Worm (Caenorhabditis elegans) whole organism, L4 larva: ENCODE data around the gene paml-1.
A peak's percentile ranks its signal among the peaks of the same experiment; 100 is the strongest.

ENCODE experiments used
- D1046.2 ChIP-seq: fragments of 200-800 bp; sonication (Bioruptor generic); IDR thresholded peaks from 2 replicates; pipeline ENCODE4 v1.3.6; 2022; ENCODE audit warnings: missing genetic modification characterization, missing compliant biosample characterization
- F49E8.2 ChIP-seq: sonication (generic microtip); optimal IDR thresholded peaks from 2 replicates; lab custom pipeline; 2016; ENCODE audit warnings: missing compliant biosample characterization, mild to moderate bottlenecking, missing genetic modification characterization, borderline replicate concordance
- T26A8.4 ChIP-seq: fragments of 200-800 bp; sonication (Bioruptor generic); IDR thresholded peaks from 2 replicates; pipeline ENCODE4 v1.3.6; 2022; ENCODE audit warnings: missing genetic modification characterization, missing compliant biosample characterization
- ZK337.2 ChIP-seq: fragments of 200-800 bp; sonication (Bioruptor generic); IDR thresholded peaks from 2 replicates; pipeline ENCODE4 v1.3.6; 2022; ENCODE audit warnings: missing genetic modification reagents, missing genetic modification characterization, missing compliant biosample characterization
- aha-1 ChIP-seq: fragments of 150-350 bp; peaks from one replicate; lab custom pipeline; 2014; ENCODE audit warnings: missing biosample characterization, missing genetic modification characterization
- ceh-62 ChIP-seq: sonication (generic microtip); optimal IDR thresholded peaks from 2 replicates; lab custom pipeline; 2017; ENCODE audit warnings: missing biosample characterization, missing genetic modification characterization
- ceh-82 ChIP-seq: sonication (generic microtip); optimal IDR thresholded peaks from 2 replicates; lab custom pipeline; 2017; ENCODE audit warnings: missing biosample characterization, missing genetic modification characterization
- ces-1 ChIP-seq: fragments of 150-350 bp; sonication (generic microtip); optimal IDR thresholded peaks from 4 replicates; lab custom pipeline; 2014; ENCODE audit warnings: missing biosample characterization, missing genetic modification reagents, missing genetic modification characterization
- daf-12 ChIP-seq: fragments of 150-350 bp; optimal IDR thresholded peaks from 2 replicates; lab custom pipeline; 2014; ENCODE audit warnings: missing biosample characterization, missing genetic modification reagents, missing genetic modification characterization
- daf-19 ChIP-seq: fragments of 200-800 bp; sonication (Bioruptor generic); conservative IDR thresholded peaks from 2 replicates; pipeline ENCODE4 v1.3.6; 2022; ENCODE audit warnings: missing genetic modification characterization, missing compliant biosample characterization
- dmd-8 ChIP-seq: fragments of 200-800 bp; sonication (Bioruptor generic); IDR thresholded peaks from 2 replicates; pipeline ENCODE4 v1.3.6; 2022; ENCODE audit warnings: missing genetic modification characterization, missing compliant biosample characterization
- dpl-1 ChIP-seq: fragments of 150-350 bp; optimal IDR thresholded peaks from 2 replicates; lab custom pipeline; 2014; ENCODE audit warnings: missing biosample characterization, missing genetic modification reagents, missing genetic modification characterization
- duxl-1 ChIP-seq: sonication (generic microtip); optimal IDR thresholded peaks from 2 replicates; lab custom pipeline; 2016; ENCODE audit warnings: mild to moderate bottlenecking, missing genetic modification characterization, moderate library complexity, missing compliant biosample characterization; ENCODE audit not compliant: poor library complexity
- egl-27 ChIP-seq: sonication (generic microtip); optimal IDR thresholded peaks from 3 replicates; lab custom pipeline; 2017; ENCODE audit warnings: missing biosample characterization, missing genetic modification reagents, missing genetic modification characterization
- fos-1 ChIP-seq: fragments of 150-350 bp; optimal IDR thresholded peaks from 2 replicates; lab custom pipeline; 2014; ENCODE audit warnings: missing biosample characterization, missing genetic modification characterization
- hif-1 ChIP-seq, 2 experiments: sonication (generic microtip); optimal IDR thresholded peaks; 2 replicates each; lab custom pipeline; 2016 to 2017; ENCODE audit warnings: missing compliant biosample characterization in 2 of 2, missing genetic modification characterization in 2 of 2, missing genetic modification reagents in 2 of 2, missing genotype in 2 of 2, mild to moderate bottlenecking in 1 of 2
- hlh-11 ChIP-seq: fragments of 200-800 bp; sonication (Bioruptor generic); optimal IDR thresholded peaks from 2 replicates; lab custom pipeline; 2018; ENCODE audit warnings: mild to moderate bottlenecking, missing genetic modification characterization, missing compliant biosample characterization
- hlh-30 ChIP-seq: sonication (generic microtip); optimal IDR thresholded peaks from 2 replicates; lab custom pipeline; 2017; ENCODE audit warnings: antibody characterized with exemption, mild to moderate bottlenecking, missing genetic modification characterization, missing compliant biosample characterization; ENCODE audit not compliant: insufficient read depth
- lim-7 ChIP-seq: fragments of 200-800 bp; sonication (Bioruptor generic); IDR thresholded peaks from 2 replicates; pipeline ENCODE4 v1.3.6; 2022; ENCODE audit warnings: missing genetic modification characterization, missing compliant biosample characterization
- lsy-2 ChIP-seq, 2 experiments: fragments of 150-350 bp in 1 of 2; sonication (generic microtip) in 1 of 2; optimal IDR thresholded peaks; 2 replicates each; lab custom pipeline; 2014 to 2017; ENCODE audit warnings: missing biosample characterization in 2 of 2, missing genetic modification characterization in 2 of 2
- madf-9 ChIP-seq: fragments of 200-800 bp; sonication (Bioruptor generic); conservative IDR thresholded peaks from 2 replicates; pipeline ENCODE4 v1.3.6; 2022; ENCODE audit warnings: missing genetic modification reagents, missing genetic modification characterization, missing compliant biosample characterization
- mdl-1 ChIP-seq, 2 experiments: fragments of 150-350 bp in 1 of 2; sonication (generic microtip) in 1 of 2; optimal IDR thresholded peaks; 2 replicates each; lab custom pipeline; 2014 to 2017; ENCODE audit warnings: missing biosample characterization in 2 of 2, missing genetic modification characterization in 2 of 2
- mep-1 ChIP-seq: fragments of 150-350 bp; sonication (generic microtip); optimal IDR thresholded peaks from 3 replicates; lab custom pipeline; 2014; ENCODE audit warnings: missing biosample characterization, missing genetic modification characterization
- mxl-3 ChIP-seq: fragments of 200-800 bp; sonication (Bioruptor generic); optimal IDR thresholded peaks from 2 replicates; lab custom pipeline; 2018; ENCODE audit warnings: mild to moderate bottlenecking, missing genetic modification characterization, missing compliant biosample characterization
- nhr-102 ChIP-seq: sonication (generic microtip); optimal IDR thresholded peaks from 2 replicates; lab custom pipeline; 2016; ENCODE audit warnings: mild to moderate bottlenecking, missing genetic modification characterization, moderate library complexity, missing compliant biosample characterization
- nhr-11 ChIP-seq: fragments of 150-350 bp; optimal IDR thresholded peaks from 2 replicates; lab custom pipeline; 2014; ENCODE audit warnings: missing biosample characterization, missing genetic modification characterization
- nhr-25 ChIP-seq: sonication (generic microtip); optimal IDR thresholded peaks from 2 replicates; lab custom pipeline; 2017; ENCODE audit warnings: missing genetic modification characterization, mild to moderate bottlenecking, missing compliant biosample characterization, antibody characterized with exemption, moderate library complexity, borderline replicate concordance; ENCODE audit not compliant: insufficient read depth
- nhr-28 ChIP-seq: fragments of 150-350 bp; optimal IDR thresholded peaks from 2 replicates; lab custom pipeline; 2014; ENCODE audit warnings: missing biosample characterization, missing genetic modification characterization
- nhr-42 ChIP-seq: fragments of 200-800 bp; sonication (Bioruptor generic); IDR thresholded peaks from 2 replicates; pipeline ENCODE4 v1.3.6; 2022; ENCODE audit warnings: missing genetic modification characterization, missing compliant biosample characterization
- nhr-6 ChIP-seq: fragments of 150-350 bp; optimal IDR thresholded peaks from 2 replicates; lab custom pipeline; 2014; ENCODE audit warnings: missing biosample characterization, missing genetic modification characterization
- saeg-2 ChIP-seq: fragments of 200-800 bp; sonication (Bioruptor generic); IDR thresholded peaks from 2 replicates; pipeline ENCODE4 v1.3.6; 2022; ENCODE audit warnings: missing genetic modification reagents, missing genetic modification characterization, missing compliant biosample characterization
- spr-1 ChIP-seq: sonication (generic microtip); optimal IDR thresholded peaks from 2 replicates; lab custom pipeline; 2016; ENCODE audit warnings: mild to moderate bottlenecking, missing genetic modification characterization, missing compliant biosample characterization
- unc-62 ChIP-seq, 3 experiments: fragments of 150-350 bp in 1 of 3; sonication (generic microtip); optimal IDR thresholded peaks in 2 of 3; peaks in 1 of 3; 1 replicate in 1 of 3; 2 replicates in 2 of 3; lab custom pipeline; 2014 to 2017; ENCODE audit warnings: missing biosample characterization in 3 of 3, missing genetic modification characterization in 3 of 3, missing genetic modification reagents in 3 of 3, missing genotype in 1 of 3
- vab-7 ChIP-seq: fragments of 200-800 bp; sonication (Bioruptor generic); IDR thresholded peaks from 2 replicates; pipeline ENCODE4 v1.3.6; 2022; ENCODE audit warnings: missing genetic modification reagents, missing genetic modification characterization, missing compliant biosample characterization
- zfp-2 ChIP-seq: sonication (generic microtip); optimal IDR thresholded peaks from 2 replicates; lab custom pipeline; 2016; ENCODE audit warnings: mild to moderate bottlenecking, missing genetic modification characterization, missing compliant biosample characterization
- zfp-3 ChIP-seq: fragments of 200-800 bp; sonication (Bioruptor generic); conservative IDR thresholded peaks from 2 replicates; pipeline ENCODE4 v1.3.6; 2022; ENCODE audit warnings: missing genetic modification reagents, missing genetic modification characterization, missing compliant biosample characterization
- zip-2 ChIP-seq: fragments of 150-350 bp; optimal IDR thresholded peaks from 2 replicates; lab custom pipeline; 2014; ENCODE audit warnings: missing biosample characterization, missing genetic modification characterization

paml-1 gene

DNA sequence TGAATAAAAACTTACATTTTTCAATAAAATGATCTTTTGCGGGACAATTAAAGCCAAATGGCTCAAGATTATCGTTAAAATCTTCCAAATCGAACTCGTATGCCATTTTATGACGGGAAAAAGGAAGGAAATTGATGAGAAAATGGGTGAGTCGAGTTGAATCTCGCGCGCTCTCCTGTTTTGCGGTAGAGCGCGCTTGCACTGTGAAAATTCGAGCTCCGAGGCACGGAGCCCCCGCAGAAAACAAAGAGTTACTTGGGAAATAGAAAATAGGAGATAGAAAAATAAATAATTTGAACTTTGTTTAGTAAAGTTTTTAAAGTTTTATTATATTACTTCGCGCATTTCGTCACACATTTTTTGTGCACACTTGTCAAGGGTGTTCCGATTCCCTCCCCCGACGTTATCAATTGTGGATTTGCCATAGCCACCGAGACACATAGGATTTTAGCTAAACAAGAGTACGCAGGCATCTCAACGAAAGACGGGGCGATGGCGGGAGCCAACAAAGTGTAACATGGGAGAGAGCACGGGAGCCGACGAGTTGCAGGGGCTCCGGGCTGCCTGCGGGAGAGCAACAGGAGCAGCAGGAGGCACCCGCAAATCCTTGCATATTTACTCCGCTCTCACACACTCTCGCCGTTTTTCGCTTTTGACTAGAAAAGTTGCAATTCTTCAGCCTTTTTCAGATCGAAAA is 14.7 kb upstream of the paml-1 start, which contains the start of the genes div-1 and cor-1 (continued):
- TF ChIP-seq zfp-2: no peak
- TF ChIP-seq dpl-1: peak; percentile 73
- no peak for TF ChIP-seq dmd-8 (GFP tag; lab: Robert Waterston, UW)
- TF ChIP-seq nhr-6 (tag; lab: Kevin White, UChicago): no peak
- TF ChIP-seq vab-7 (GFP tag; lab: Robert Waterston, UW): no peak

DNA sequence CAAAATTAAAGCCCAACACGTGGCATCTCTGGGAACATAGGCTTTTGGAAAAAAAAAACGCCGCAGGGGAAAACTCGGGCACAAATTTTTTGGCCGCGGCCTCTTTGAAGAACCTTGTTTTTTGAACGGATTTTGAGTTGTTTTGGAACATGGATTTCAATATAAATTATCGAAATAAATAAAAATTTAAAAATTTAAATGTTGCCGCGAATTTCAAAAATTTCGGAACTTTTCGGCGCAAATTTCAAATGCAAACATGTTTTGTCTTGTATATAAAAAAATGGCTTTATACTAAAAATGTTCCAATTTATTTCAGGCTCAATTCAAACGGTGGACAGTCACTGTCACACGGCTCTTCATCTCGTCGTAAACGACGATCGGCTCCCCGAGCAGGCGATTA is 10.1 kb upstream of the paml-1 start:
- TF ChIP-seq aha-1 (tag; lab: Kevin White, UChicago) (peak; percentile 95), madf-9 (GFP tag; lab: Robert Waterston, UW) (no peak)

DNA sequence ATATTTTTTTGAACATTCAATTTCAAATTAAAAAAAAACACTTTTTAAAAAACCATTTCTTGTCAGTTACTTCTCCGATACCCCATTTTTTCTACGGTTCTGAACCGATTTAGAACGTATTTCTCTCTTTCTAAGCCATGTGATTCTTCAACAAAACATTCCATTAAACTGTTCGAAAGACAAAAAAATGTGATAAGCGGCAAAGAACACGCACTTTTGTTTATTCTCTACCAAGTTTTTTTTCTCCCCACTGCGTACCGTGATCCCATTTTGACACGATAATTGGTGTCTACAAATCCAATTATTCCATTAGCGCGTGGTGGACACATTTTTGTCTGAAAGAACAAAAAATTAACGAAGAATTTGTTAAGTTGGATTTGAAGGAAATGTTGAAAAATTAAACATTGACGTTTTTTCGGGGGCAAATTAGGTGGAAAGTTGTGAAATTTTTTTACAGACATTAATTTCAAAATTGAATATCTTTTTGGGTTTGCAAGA is 7.5 kb upstream of the paml-1 start:
- TF ChIP-seq zfp-3 (GFP tag; lab: Robert Waterston, UW) (no peak), spr-1 (tag; lab: Kevin White, UChicago) (no peak), daf-19 (GFP tag; lab: Robert Waterston, UW) (no peak), hlh-11 (tag; lab: Kevin White, UChicago) (peak; percentile 14), lim-7 (no peak), ceh-82 (no peak), ceh-62 (tag; lab: Kevin White, UChicago) (no peak), ZK337.2 (GFP tag; lab: Robert Waterston, UW) (no peak), mdl-1 (tag; optimal IDR thresholded peaks at IDR 0.05; lab: Kevin White, UChicago) (peak in 1 of 2 experiments; percentile 45), unc-62 (GFP tag; optimal IDR thresholded peaks at IDR 0.05 in 1 of 2; lab: Kevin White, UChicago) (peak in 1 of 2 experiments; percentile 69), unc-62 (tag; optimal IDR thresholded peaks at IDR 0.05; lab: Kevin White, UChicago) (no peak), daf-12 (tag; lab: Kevin White, UChicago) (no peak), fos-1 (tag; lab: Kevin White, UChicago) (no peak), nhr-42 (GFP tag; lab: Robert Waterston, UW) (no peak), nhr-102 (tag; lab: Kevin White, UChicago) (no peak)
- TF ChIP-seq, all 104 proteins: peak for 3

DNA sequence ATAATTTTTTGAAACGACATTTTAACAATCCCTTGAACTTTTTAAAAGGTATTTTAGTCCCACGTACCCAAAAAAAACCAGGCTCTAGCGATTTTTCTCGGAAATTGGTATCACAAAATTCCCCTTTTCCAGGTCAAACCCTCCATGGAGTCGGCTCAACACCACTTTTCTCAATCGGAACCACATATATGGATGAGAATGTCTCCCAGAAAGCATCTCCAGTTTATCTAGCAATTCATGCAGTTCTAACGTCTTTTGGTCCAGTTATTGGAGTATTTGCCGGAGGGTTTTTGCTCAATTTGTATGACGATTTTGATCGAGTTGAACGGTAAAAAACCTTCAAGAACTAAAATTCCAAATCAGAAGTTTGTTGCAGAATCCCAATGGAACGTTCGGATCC is 6.2 kb upstream of the paml-1 start:
- TF ChIP-seq egl-27 (tag; lab: Kevin White, UChicago) (no peak), aha-1 (tag; lab: Kevin White, UChicago) (peak; percentile 91)

DNA sequence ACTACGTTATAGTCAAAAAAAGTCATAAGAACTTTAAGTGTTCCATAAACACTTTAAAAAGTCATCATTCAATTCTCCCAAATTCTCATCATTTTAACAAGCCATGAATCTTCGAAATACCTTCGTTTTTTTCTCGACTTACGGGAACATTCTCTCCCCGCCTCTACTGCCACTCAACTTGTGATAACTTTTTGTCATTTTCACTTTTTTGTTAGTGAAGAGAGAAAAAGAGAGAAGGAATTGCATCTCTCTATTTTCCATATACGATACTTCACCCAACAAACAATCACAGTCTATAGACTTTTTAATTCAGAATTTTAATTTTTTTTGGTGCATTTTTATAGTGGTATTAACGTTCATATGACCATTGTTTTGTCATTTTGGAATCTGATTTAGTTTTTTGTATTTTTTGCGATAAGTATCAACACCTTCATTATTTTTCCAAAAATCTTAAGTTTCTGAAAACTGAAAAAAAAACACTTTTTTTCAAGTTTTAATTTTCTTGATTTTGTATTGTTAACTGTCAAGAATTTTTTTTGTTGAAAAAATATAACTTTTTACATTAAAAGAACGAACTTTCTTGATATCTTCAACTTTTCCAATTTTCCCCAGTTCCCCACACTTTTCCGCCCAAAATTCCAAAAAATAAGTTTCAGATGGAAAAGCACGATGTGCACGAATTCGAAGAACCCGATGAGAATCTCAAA is 4.7 kb upstream of the paml-1 start, which contains the start of gene Y70G10A.3:
Y70G10A.3 (plus strand) TSS at position 657 of the 707 bp plus-strand sequence.
- TF ChIP-seq mep-1: no peak
- no peak for TF ChIP-seq ces-1 (GFP tag; lab: Kevin White, UChicago)
- no peak for TF ChIP-seq nhr-11
- no peak for TF ChIP-seq unc-62 (GFP tag; optimal IDR thresholded peaks at IDR 0.05 in 1 of 2; lab: Kevin White, UChicago)
- no peak for TF ChIP-seq unc-62 (tag; optimal IDR thresholded peaks at IDR 0.05; lab: Kevin White, UChicago)
- TF ChIP-seq aha-1 (tag; lab: Kevin White, UChicago): no peak
- no peak for TF ChIP-seq D1046.2 (GFP tag; lab: Robert Waterston, UW)
- no peak for TF ChIP-seq ZK337.2 (GFP tag; lab: Robert Waterston, UW)
- TF ChIP-seq, all 104 proteins: peak for 0

DNA sequence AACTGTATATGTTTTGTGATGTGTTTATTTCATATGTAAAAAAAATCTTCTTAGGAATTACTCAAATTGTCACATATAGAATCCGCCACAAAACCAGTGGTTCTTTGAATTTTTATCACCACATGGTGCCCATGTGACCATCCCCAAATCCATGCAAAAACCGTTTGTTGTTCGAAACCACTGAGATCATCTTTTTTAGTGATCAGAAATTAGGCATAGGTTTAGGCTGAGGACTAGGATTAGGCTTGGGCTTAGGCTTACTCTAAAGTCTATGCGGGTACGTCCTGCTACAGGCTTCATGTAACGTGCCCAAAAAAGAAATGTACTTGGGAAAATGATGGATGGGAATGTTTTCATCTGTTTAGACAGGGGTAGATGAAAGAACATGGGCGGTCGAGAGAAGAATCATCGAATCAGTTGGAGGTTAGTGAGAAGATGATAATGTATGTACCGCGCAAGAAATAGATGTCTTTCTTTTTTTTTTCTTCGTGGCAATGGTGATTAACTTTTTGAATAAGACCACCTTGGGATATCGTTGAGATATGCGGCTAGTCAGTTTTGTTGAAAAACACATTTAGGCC is 2.5 kb upstream of the paml-1 start:
- TF ChIP-seq T26A8.4 (GFP tag; lab: Robert Waterston, UW) (no peak), hlh-11 (tag; lab: Kevin White, UChicago) (peak; percentile 33), duxl-1 (tag; lab: Kevin White, UChicago) (no peak), zip-2 (no peak), F49E8.2 (tag; lab: Kevin White, UChicago) (no peak), hif-1 (tag; optimal IDR thresholded peaks at IDR 0.05; lab: Kevin White, UChicago) (no peak), lsy-2 (tag; optimal IDR thresholded peaks at IDR 0.05; lab: Kevin White, UChicago) (no peak), nhr-25 (tag; lab: Kevin White, UChicago) (no peak), mxl-3 (GFP tag; lab: Kevin White, UChicago) (peak; percentile 67), saeg-2 (no peak), mdl-1 (tag; optimal IDR thresholded peaks at IDR 0.05; lab: Kevin White, UChicago) (peak in 1 of 2 experiments; percentile 1), nhr-28 (peak; percentile 11), hlh-30 (tag; lab: Kevin White, UChicago) (peak; percentile 28)
